Fruit fly (Drosophila melanogaster) whole organism, embryonic: ENCODE data around the gene tj.

Experiments
- Adf1 ChIP-seq: fragments of 200-800 bp; sonication (Bioruptor generic); IDR thresholded peaks from 2 replicates; pipeline ENCODE4 v1.3.6; 2022; ENCODE audit warnings: missing biosample characterization, missing genetic modification characterization
- Antp ChIP-seq: fragments of 200-800 bp; sonication (Bioruptor generic); optimal IDR thresholded peaks from 3 replicates; lab custom pipeline; 2016; ENCODE audit warnings: missing biosample characterization, missing genetic modification characterization
- Bteb2 ChIP-seq: fragments of 200-800 bp; sonication (Bioruptor generic); optimal IDR thresholded peaks from 2 replicates; lab custom pipeline; 2016; ENCODE audit warnings: missing biosample characterization, missing genetic modification characterization
- CG10147 ChIP-seq: fragments of 200-800 bp; sonication (Bioruptor generic); optimal IDR thresholded peaks from 2 replicates; lab custom pipeline; 2019; ENCODE audit warnings: missing biosample characterization, mild to moderate bottlenecking, missing genetic modification characterization, moderate library complexity
- CG10959 ChIP-seq: fragments of 200-800 bp; sonication (Bioruptor generic); IDR thresholded peaks from 2 replicates; pipeline ENCODE4 v1.3.6; 2022; ENCODE audit warnings: missing biosample characterization, missing genetic modification characterization
- CG11696 ChIP-seq: fragments of 200-800 bp; sonication (Bioruptor generic); IDR thresholded peaks from 2 replicates; pipeline ENCODE4 v1.3.6; 2022; ENCODE audit warnings: missing biosample characterization, missing genetic modification characterization
- CG13296 ChIP-seq: fragments of 200-800 bp; sonication (Bioruptor generic); optimal IDR thresholded peaks from 3 replicates; lab custom pipeline; 2018; ENCODE audit warnings: missing biosample characterization, mild to moderate bottlenecking, missing genetic modification characterization
- CG14014 ChIP-seq: fragments of 200-800 bp; sonication (Bioruptor generic); IDR thresholded peaks from 2 replicates; pipeline ENCODE4 v1.3.6; 2022; ENCODE audit warnings: missing biosample characterization, missing genetic modification characterization
- CG14667 ChIP-seq: fragments of 200-800 bp; sonication (Bioruptor generic); IDR thresholded peaks from 2 replicates; pipeline ENCODE4 v1.3.6; 2022; ENCODE audit warnings: missing biosample characterization, missing genetic modification characterization
- CG1602 ChIP-seq: fragments of 200-800 bp; sonication (Bioruptor generic); optimal IDR thresholded peaks from 3 replicates; lab custom pipeline; 2016; ENCODE audit warnings: missing biosample characterization, missing genetic modification characterization
- CG17802 ChIP-seq: fragments of 200-800 bp; sonication (Bioruptor generic); optimal IDR thresholded peaks from 2 replicates; lab custom pipeline; 2018; ENCODE audit warnings: missing biosample characterization, mild to moderate bottlenecking, missing genetic modification characterization, moderate library complexity
- CG2116 ChIP-seq: fragments of 200-800 bp; sonication (Bioruptor generic); optimal IDR thresholded peaks from 3 replicates; lab custom pipeline; 2018; ENCODE audit warnings: missing biosample characterization, mild to moderate bottlenecking, missing genetic modification characterization
- CG2875 ChIP-seq: fragments of 200-800 bp; sonication (Bioruptor generic); optimal IDR thresholded peaks from 2 replicates; lab custom pipeline; 2017; ENCODE audit warnings: missing biosample characterization, mild to moderate bottlenecking, missing genetic modification characterization, missing genetic modification reagents
- CG31388 ChIP-seq: fragments of 200-800 bp; sonication (Bioruptor generic); optimal IDR thresholded peaks from 2 replicates; lab custom pipeline; 2016; ENCODE audit warnings: missing biosample characterization, missing genetic modification characterization
- CG32767 ChIP-seq: fragments of 200-800 bp; sonication (Bioruptor generic); IDR thresholded peaks from 2 replicates; pipeline ENCODE4 v1.3.6; 2022; ENCODE audit warnings: missing biosample characterization, missing genetic modification characterization
- CG33557 ChIP-seq: fragments of 200-800 bp; sonication (Bioruptor generic); optimal IDR thresholded peaks from 2 replicates; lab custom pipeline; 2019; ENCODE audit warnings: missing biosample characterization, mild to moderate bottlenecking, missing genetic modification characterization, moderate library complexity
- CG3726 ChIP-seq: fragments of 200-800 bp; sonication (Bioruptor generic); IDR thresholded peaks from 3 replicates; pipeline ENCODE4, ENCODE4 v1.3.6; 2022; ENCODE audit warnings: missing biosample characterization, missing genetic modification characterization
- CG5953 ChIP-seq: fragments of 200-800 bp; sonication (Bioruptor generic); IDR thresholded peaks from 2 replicates; pipeline ENCODE4 v1.3.6; 2022; ENCODE audit warnings: missing biosample characterization, missing genetic modification characterization
- CG6254 ChIP-seq: fragments of 200-800 bp; sonication (Bioruptor generic); optimal IDR thresholded peaks from 3 replicates; lab custom pipeline; 2017; ENCODE audit warnings: mild to moderate bottlenecking, missing biosample characterization, missing genetic modification reagents, missing genetic modification characterization
- CG9437 ChIP-seq: fragments of 200-800 bp; sonication (Bioruptor generic); optimal IDR thresholded peaks from 2 replicates; lab custom pipeline; 2018; ENCODE audit warnings: missing biosample characterization, mild to moderate bottlenecking, missing genetic modification characterization
- CTCF ChIP-seq: fragments of 200-800 bp; sonication (Bioruptor generic); optimal IDR thresholded peaks from 2 replicates; lab custom pipeline; 2017; ENCODE audit warnings: missing biosample characterization, mild to moderate bottlenecking, missing genetic modification characterization, moderate library complexity
- Dp ChIP-seq: fragments of 200-800 bp; sonication (Bioruptor generic); optimal IDR thresholded peaks from 2 replicates; lab custom pipeline; 2018; ENCODE audit warnings: missing biosample characterization, mild to moderate bottlenecking, missing genetic modification characterization, moderate library complexity
- Drgx ChIP-seq: fragments of 200-800 bp; sonication (Bioruptor generic); IDR thresholded peaks from 2 replicates; pipeline ENCODE4 v1.3.6; 2022; ENCODE audit warnings: missing biosample characterization, missing genetic modification characterization
- Ets97D ChIP-seq: fragments of 200-800 bp; sonication (Bioruptor generic); optimal IDR thresholded peaks from 3 replicates; lab custom pipeline; 2016; ENCODE audit warnings: missing biosample characterization, missing genetic modification characterization
- Fer2 ChIP-seq: fragments of 200-800 bp; sonication (Bioruptor generic); optimal IDR thresholded peaks from 2 replicates; lab custom pipeline; 2018; ENCODE audit warnings: missing biosample characterization, mild to moderate bottlenecking, missing genetic modification characterization, moderate library complexity
- GATAe ChIP-seq: fragments of 200-800 bp; sonication (Bioruptor generic); conservative IDR thresholded peaks from 2 replicates; pipeline ENCODE4 v1.3.6; 2022; ENCODE audit warnings: missing biosample characterization, missing genetic modification characterization
- Gug ChIP-seq: fragments of 200-800 bp; sonication (Bioruptor generic); IDR thresholded peaks from 4 replicates; pipeline ENCODE4 v1.3.6; 2022; ENCODE audit warnings: missing biosample characterization, missing genetic modification characterization
- HLH54F ChIP-seq: fragments of 200-800 bp; sonication (Bioruptor generic); optimal IDR thresholded peaks from 3 replicates; lab custom pipeline; 2016; ENCODE audit warnings: missing biosample characterization, missing genetic modification characterization
- Nf-YB ChIP-seq: fragments of 200-800 bp; sonication (Bioruptor generic); optimal IDR thresholded peaks from 3 replicates; lab custom pipeline; 2019; ENCODE audit warnings: missing biosample characterization, mild to moderate bottlenecking, missing genetic modification characterization, moderate library complexity
- Nf-YC ChIP-seq: fragments of 200-800 bp; optimal IDR thresholded peaks from 3 replicates; lab custom pipeline; 2019; ENCODE audit warnings: missing biosample characterization, mild to moderate bottlenecking, missing genetic modification characterization, moderate library complexity
- Optix ChIP-seq: fragments of 200-800 bp; sonication (Bioruptor generic); IDR thresholded peaks from 3 replicates; pipeline ENCODE4 v1.3.6; 2022; ENCODE audit warnings: missing biosample characterization, missing genetic modification characterization
- Ptx1 ChIP-seq: fragments of 200-800 bp; sonication (Bioruptor generic); IDR thresholded peaks from 2 replicates; pipeline ENCODE4 v1.3.6; 2022; ENCODE audit warnings: missing biosample characterization, missing genetic modification characterization
- Sin3A ChIP-seq: fragments of >200 bp; optimal IDR thresholded peaks from 2 replicates; lab custom pipeline; 2018
- Six4 ChIP-seq: fragments of 200-800 bp; sonication (Bioruptor generic); optimal IDR thresholded peaks from 2 replicates; lab custom pipeline; 2016; ENCODE audit warnings: missing biosample characterization, missing genetic modification characterization
- Spps ChIP-seq: fragments of 200-800 bp; sonication (Bioruptor generic); optimal IDR thresholded peaks from 2 replicates; lab custom pipeline; 2018; ENCODE audit warnings: missing biosample characterization, mild to moderate bottlenecking, missing genetic modification characterization
- aop ChIP-seq: fragments of 200-800 bp; sonication (Bioruptor generic); IDR thresholded peaks from 2 replicates; pipeline ENCODE4 v1.3.6; 2022; ENCODE audit warnings: missing biosample characterization, missing genetic modification characterization
- ash1 ChIP-seq: fragments of 200-800 bp; sonication (Bioruptor generic); optimal IDR thresholded peaks from 2 replicates; lab custom pipeline; 2018; ENCODE audit warnings: missing biosample characterization, mild to moderate bottlenecking, missing genetic modification characterization
- crol ChIP-seq: fragments of 200-800 bp; sonication (Bioruptor generic); IDR thresholded peaks from 2 replicates; pipeline ENCODE4 v1.3.6; 2022; ENCODE audit warnings: missing biosample characterization, missing genetic modification characterization
- en ChIP-seq: fragments of 200-800 bp; sonication (Bioruptor generic); optimal IDR thresholded peaks from 2 replicates; lab custom pipeline; 2016; ENCODE audit warnings: missing biosample characterization, missing genetic modification characterization
- hb ChIP-seq: fragments of 200-800 bp; sonication (Bioruptor generic); IDR thresholded peaks from 3 replicates; pipeline ENCODE4 v1.3.6; 2022; ENCODE audit warnings: missing biosample characterization, missing genetic modification characterization; ENCODE audit not compliant: partially characterized antibody
- kah ChIP-seq: fragments of 200-800 bp; sonication (Bioruptor generic); optimal IDR thresholded peaks from 2 replicates; lab custom pipeline; 2018; ENCODE audit warnings: missing biosample characterization, mild to moderate bottlenecking, missing genetic modification characterization
- lov ChIP-seq, 2 experiments: fragments of 200-800 bp in 1 of 2; fragments of >200 bp in 1 of 2; sonication (Bioruptor generic) in 1 of 2; IDR thresholded peaks in 1 of 2; optimal IDR thresholded peaks in 1 of 2; 2 replicates in 1 of 2; 3 replicates in 1 of 2; pipeline versions ENCODE4 v1.3.6 to Lab custom; 2017 to 2022; ENCODE audit warnings: missing biosample characterization in 1 of 2, missing genetic modification characterization in 1 of 2
- onecut ChIP-seq: fragments of 200-800 bp; sonication (Bioruptor generic); IDR thresholded peaks from 2 replicates; pipeline ENCODE4 v1.3.6; 2022; ENCODE audit warnings: missing biosample characterization, missing genetic modification characterization
- org-1 ChIP-seq: fragments of 200-800 bp; sonication (Bioruptor generic); optimal IDR thresholded peaks from 2 replicates; lab custom pipeline; 2017; ENCODE audit warnings: missing biosample characterization, missing genetic modification characterization
- pb ChIP-seq: fragments of 200-800 bp; sonication (Bioruptor generic); optimal IDR thresholded peaks from 3 replicates; lab custom pipeline; 2016; ENCODE audit warnings: missing biosample characterization, missing genetic modification characterization
- pnt ChIP-seq: fragments of 200-800 bp; sonication (Bioruptor generic); optimal IDR thresholded peaks from 3 replicates; lab custom pipeline; 2016; ENCODE audit warnings: missing biosample characterization, missing genetic modification characterization
- schlank ChIP-seq: fragments of 200-800 bp; sonication (Bioruptor generic); optimal IDR thresholded peaks from 2 replicates; lab custom pipeline; 2018; ENCODE audit warnings: missing biosample characterization, mild to moderate bottlenecking, missing genetic modification characterization
- stc ChIP-seq: fragments of 200-800 bp; sonication (Bioruptor generic); IDR thresholded peaks from 2 replicates; pipeline ENCODE4 v1.3.6; 2022; ENCODE audit warnings: missing biosample characterization, missing genetic modification characterization
- zf30C ChIP-seq: fragments of 200-800 bp; sonication (Bioruptor generic); optimal IDR thresholded peaks from 3 replicates; lab custom pipeline; 2018; ENCODE audit warnings: missing biosample characterization, mild to moderate bottlenecking, missing genetic modification characterization

The tj gene

DNA sequence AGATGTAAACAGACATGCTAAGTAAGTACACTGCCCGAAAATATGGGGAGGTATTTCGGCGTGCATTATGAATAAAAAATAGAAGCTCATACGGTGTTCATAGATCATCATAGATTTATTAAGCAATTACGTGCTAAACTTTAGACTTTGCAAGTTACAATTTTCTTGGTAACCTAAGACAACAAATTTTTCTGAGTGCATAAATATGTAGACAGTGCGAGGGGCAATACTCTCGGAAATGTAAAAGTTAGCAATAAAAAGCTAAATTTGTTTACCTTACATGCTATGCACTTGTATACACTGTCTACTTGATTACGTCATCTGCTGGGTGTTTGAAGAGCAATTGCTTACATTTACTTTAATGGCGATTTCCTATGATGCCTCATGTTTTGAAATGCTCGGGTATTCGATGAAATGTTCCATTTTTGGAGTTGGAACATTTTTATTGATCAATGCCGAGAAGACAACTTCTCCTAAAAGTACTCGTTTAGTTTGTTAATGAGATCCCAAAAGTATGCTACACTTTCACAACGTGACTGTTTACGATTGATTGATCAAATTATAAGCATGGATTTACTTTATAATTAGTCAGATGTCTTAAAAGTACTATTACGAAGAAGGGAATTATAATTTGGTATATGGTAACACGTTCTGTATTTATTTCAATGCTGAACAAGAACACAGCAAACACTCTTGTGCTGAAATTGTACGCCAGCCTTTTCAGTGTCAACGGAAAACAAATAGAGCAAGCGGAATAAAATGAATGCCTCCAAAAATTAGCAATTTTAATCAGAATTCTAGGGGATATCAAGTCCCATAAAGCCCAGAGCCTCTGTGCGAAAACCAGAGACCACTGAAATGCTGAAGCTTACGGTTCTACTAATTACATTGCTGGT, 47.2 kb upstream of the tj start, which contains the start of gene Lectin-galC1 (continued):
- peak; percentile 63; the same call in 1 of the 2 replicates for TF ChIP-seq aop
- peak; percentile 72 for TF ChIP-seq CG33557 (GFP tag; lab: Kevin White, UChicago)
- peak; percentile 85 for TF ChIP-seq Six4 (GFP tag; lab: Kevin White, UChicago)
- TF ChIP-seq Ets97D: peak; percentile 56
- TF ChIP-seq CG14667 (GFP tag; lab: Robert Waterston, UW): peak; percentile 76; the same call in 1 of the 2 replicates
- TF ChIP-seq kah (GFP tag; lab: Kevin White, UChicago): peak; percentile 69
- TF ChIP-seq ash1: no peak
- TF ChIP-seq Nf-YB: peak; percentile 69
- peak; percentile 88 for TF ChIP-seq stc (GFP tag; lab: Robert Waterston, UW)
- TF ChIP-seq HLH54F (GFP tag; lab: Kevin White, UChicago): peak; percentile 78
- TF ChIP-seq Nf-YC (tag; lab: Kevin White, UChicago): peak; percentile 64
- peak; percentile 85 for TF ChIP-seq CG31388 (GFP tag; lab: Kevin White, UChicago)
- TF ChIP-seq Dp (GFP tag; lab: Kevin White, UChicago): no peak
- peak; percentile 81 for TF ChIP-seq CG6254
- peak; percentile 59 for TF ChIP-seq onecut (GFP tag; lab: Robert Waterston, UW)
- peak; percentile 87 for TF ChIP-seq en (GFP tag; lab: Kevin White, UChicago)
- TF ChIP-seq org-1: peak; percentile 87
- TF ChIP-seq lov (optimal IDR thresholded peaks at IDR 0.05; lab: Kevin White, UChicago): no peak
- TF ChIP-seq lov (GFP tag; IDR thresholded peaks at IDR 0.05; lab: Robert Waterston, UW): peak; percentile 77; the same call in 2 of the 3 replicates
- TF ChIP-seq Adf1 (GFP tag; lab: Robert Waterston, UW): 0 out of 2 replicates have a peak, but pooled peaks have one; percentile 39
- no peak; the same call in 1 of the 2 replicates for TF ChIP-seq crol
- TF ChIP-seq Sin3A (lab: Kevin White, UChicago): no peak
- peak; percentile 93 for TF ChIP-seq pnt (GFP tag; lab: Kevin White, UChicago)
- TF ChIP-seq CG3726 (GFP tag; lab: Robert Waterston, UW): 0 out of 3 replicates have a peak, but pooled peaks have one; percentile 81
- TF ChIP-seq pb: peak; percentile 70
- peak; percentile 84 for TF ChIP-seq zf30C
- TF ChIP-seq CG10959 (GFP tag; lab: Robert Waterston, UW): peak; percentile 82
- TF ChIP-seq CG17802: peak; percentile 68
- peak; percentile 54 for TF ChIP-seq CTCF (GFP tag; lab: Kevin White, UChicago)
- peak; percentile 85 for TF ChIP-seq Ptx1 (GFP tag; lab: Robert Waterston, UW)
- peak; percentile 84 for TF ChIP-seq Optix
- TF ChIP-seq Fer2 (tag; lab: Kevin White, UChicago): peak; percentile 42
- peak; percentile 89 for TF ChIP-seq CG1602
- peak; percentile 73; the same call in 3 of the 4 replicates for TF ChIP-seq Gug (GFP tag; lab: Robert Waterston, UW)
- TF ChIP-seq CG9437 (GFP tag; lab: Kevin White, UChicago): peak; percentile 64
- peak; percentile 69; the same call in 1 of the 2 replicates for TF ChIP-seq CG11696
- TF ChIP-seq CG5953 (GFP tag; lab: Robert Waterston, UW): peak; percentile 76
- TF ChIP-seq CG10147: peak; percentile 80
- peak; percentile 76 for TF ChIP-seq CG13296 (GFP tag; lab: Kevin White, UChicago)
- no peak for TF ChIP-seq GATAe (GFP tag; lab: Robert Waterston, UW)
- peak; percentile 86 for TF ChIP-seq Drgx (GFP tag; lab: Robert Waterston, UW)
- peak; percentile 86 for TF ChIP-seq CG32767
- peak; percentile 70 for TF ChIP-seq CG2116
- peak; percentile 93 for TF ChIP-seq Antp (GFP tag; lab: Kevin White, UChicago)
- TF ChIP-seq Spps: peak; percentile 57
- peak; percentile 86 for TF ChIP-seq CG2875 (GFP tag; lab: Kevin White, UChicago)
- no peak for TF ChIP-seq hb (GFP tag; lab: Robert Waterston, UW)
- TF ChIP-seq Bteb2 (GFP tag; lab: Kevin White, UChicago): peak; percentile 82
- TF ChIP-seq CG14014: peak; percentile 85
- TF ChIP-seq schlank: peak; percentile 33
